Worm (Caenorhabditis elegans) whole organism, young adult: ENCODE data around the gene R13H4.6.

Experiments
- Y53F4B.3 ChIP-seq: fragments of 200-800 bp; sonication (Bioruptor generic); IDR thresholded peaks from 2 replicates; pipeline ENCODE4 v1.3.6; 2022; ENCODE audit warnings: missing genetic modification reagents, missing genetic modification characterization, missing compliant biosample characterization
- ZK185.1 ChIP-seq: sonication (generic microtip); optimal IDR thresholded peaks from 2 replicates; lab custom pipeline; 2016; ENCODE audit warnings: mild to moderate bottlenecking, missing genetic modification characterization, missing compliant biosample characterization; ENCODE audit not compliant: poor library complexity, severe bottlenecking
- ama-1 ChIP-seq, 3 experiments: fragments of 150-350 bp in 1 of 3; sonication (generic microtip) in 2 of 3; optimal IDR thresholded peaks; 2 replicates each; lab custom pipeline; 2014 to 2018; ENCODE audit warnings: missing biosample characterization in 2 of 3, missing genetic modification characterization in 2 of 3, missing genetic modification reagents in 2 of 3
- ceh-58 ChIP-seq: fragments of 200-800 bp; sonication (Bioruptor generic); IDR thresholded peaks from 2 replicates; pipeline ENCODE4 v1.3.6; 2022; ENCODE audit warnings: missing genetic modification characterization, missing compliant biosample characterization
- dpl-1 ChIP-seq: fragments of 150-350 bp; optimal IDR thresholded peaks from 2 replicates; lab custom pipeline; 2014; ENCODE audit warnings: missing biosample characterization, missing genetic modification reagents, missing genetic modification characterization
- egl-18 ChIP-seq: fragments of 200-800 bp; sonication (Bioruptor generic); IDR thresholded peaks from 2 replicates; pipeline ENCODE4 v1.3.6; 2022; ENCODE audit warnings: missing genetic modification reagents, missing genetic modification characterization, missing compliant biosample characterization
- egl-44 ChIP-seq: fragments of 200-800 bp; sonication (Bioruptor generic); IDR thresholded peaks from 2 replicates; pipeline ENCODE4 v1.3.6; 2022; ENCODE audit warnings: missing genetic modification reagents, missing genetic modification characterization, missing compliant biosample characterization
- him-1 ChIP-seq: sonication (generic microtip); optimal IDR thresholded peaks from 2 replicates; lab custom pipeline; 2016; ENCODE audit warnings: missing genotype, missing genetic modification reagents, missing genetic modification characterization, missing compliant biosample characterization
- hsf-1 ChIP-seq: fragments of 200-800 bp; sonication (Bioruptor generic); IDR thresholded peaks from 2 replicates; pipeline ENCODE4 v1.3.6; 2022; ENCODE audit warnings: missing genetic modification reagents, missing genetic modification characterization, missing compliant biosample characterization
- lin-26 ChIP-seq: fragments of 200-800 bp; sonication (Bioruptor generic); IDR thresholded peaks from 2 replicates; pipeline ENCODE4 v1.3.6; 2022; ENCODE audit warnings: missing genetic modification reagents, missing genetic modification characterization, missing compliant biosample characterization
- nfya-1 ChIP-seq: sonication (generic microtip); optimal IDR thresholded peaks from 2 replicates; lab custom pipeline; 2017; ENCODE audit warnings: antibody characterized with exemption, missing compliant biosample characterization, missing genetic modification characterization, borderline replicate concordance; ENCODE audit not compliant: insufficient read depth
- snpc-4 ChIP-seq, 5 experiments: fragments of 150-350 bp in 1 of 5; sonication (generic microtip) in 4 of 5; optimal IDR thresholded peaks; 2 replicates each; lab custom pipeline; 2014 to 2018; ENCODE audit warnings: missing genetic modification characterization in 5 of 5, missing biosample characterization in 3 of 5, antibody characterized with exemption in 2 of 5, mild to moderate bottlenecking in 2 of 5, missing compliant biosample characterization in 2 of 5, missing genotype in 2 of 5, moderate library complexity in 2 of 5, missing genetic modification reagents in 1 of 5
- ztf-28 ChIP-seq: fragments of 200-800 bp; sonication (Bioruptor generic); IDR thresholded peaks from 2 replicates; pipeline ENCODE4 v1.3.6; 2022; ENCODE audit warnings: missing genetic modification reagents, missing genetic modification characterization, missing compliant biosample characterization

ce11 chrV:11875060-11875459, 12.1 kb downstream of the R13H4.6 start, which contains the start of gene sulp-4:
- TF ChIP-seq hsf-1 (GFP tag; lab: Robert Waterston, UW) (no peak), ztf-28 (no peak), egl-44 (no peak), snpc-4 (GFP tag; optimal IDR thresholded peaks at IDR 0.05; lab: Kevin White, UChicago) (no peak), snpc-4 (tag; optimal IDR thresholded peaks at IDR 0.05; lab: Kevin White, UChicago) (no peak), ZK185.1 (tag; lab: Kevin White, UChicago) (no peak), him-1 (tag; lab: Kevin White, UChicago) (no peak), lin-26 (GFP tag; lab: Robert Waterston, UW) (no peak), nfya-1 (tag; lab: Kevin White, UChicago) (no peak), ama-1 (optimal IDR thresholded peaks at IDR 0.05; lab: Kevin White, UChicago) (no peak), ama-1 (GFP tag; optimal IDR thresholded peaks at IDR 0.05; lab: Kevin White, UChicago) (no peak), egl-18 (no peak), Y53F4B.3 (GFP tag; lab: Robert Waterston, UW) (no peak), dpl-1 (GFP tag; lab: Kevin White, UChicago) (no peak), ceh-58 (no peak)
